Worm (Caenorhabditis elegans) whole organism, midembryonic: Measurements from ENCODE around the gene T13A10.64.

Experiments
- T22C8.4 ChIP-seq: fragments of 200-800 bp; sonication (Bioruptor generic); IDR thresholded peaks from 2 replicates; pipeline ENCODE4 v1.3.6; 2022; ENCODE audit warnings: missing genetic modification characterization, missing compliant biosample characterization
- cog-1 ChIP-seq: sonication (generic microtip); optimal IDR thresholded peaks from 2 replicates; lab custom pipeline; 2016; ENCODE audit warnings: missing genetic modification characterization, missing compliant biosample characterization
- flt-1 ChIP-seq: fragments of 200-800 bp; sonication (Bioruptor generic); IDR thresholded peaks from 2 replicates; pipeline ENCODE4 v1.3.6; 2022; ENCODE audit warnings: missing genetic modification characterization, missing compliant biosample characterization
- klf-2 ChIP-seq: fragments of 200-800 bp; sonication (Bioruptor generic); conservative IDR thresholded peaks from 2 replicates; pipeline ENCODE4 v1.3.6; 2022; ENCODE audit warnings: missing genetic modification reagents, missing genetic modification characterization, missing compliant biosample characterization
- med-1 ChIP-seq: sonication (generic microtip); optimal IDR thresholded peaks from 2 replicates; lab custom pipeline; 2017; ENCODE audit warnings: missing genetic modification characterization, mild to moderate bottlenecking, missing compliant biosample characterization, antibody characterized with exemption, missing genetic modification reagents; ENCODE audit not compliant: insufficient read depth
- ref-1 ChIP-seq: fragments of 200-800 bp; sonication (Bioruptor generic); conservative IDR thresholded peaks from 2 replicates; pipeline ENCODE4 v1.3.6; 2022; ENCODE audit warnings: missing genetic modification reagents, missing genetic modification characterization, missing compliant biosample characterization
- tab-1 ChIP-seq: fragments of 200-800 bp; sonication (Bioruptor generic); IDR thresholded peaks from 2 replicates; pipeline ENCODE4 v1.3.6; 2022; ENCODE audit warnings: missing genetic modification characterization, missing compliant biosample characterization
- ztf-23 ChIP-seq: fragments of 200-800 bp; sonication (Bioruptor generic); IDR thresholded peaks from 2 replicates; pipeline ENCODE4 v1.3.6; 2022; ENCODE audit warnings: missing genetic modification reagents, missing genetic modification characterization, missing compliant biosample characterization
- ztf-29 ChIP-seq: fragments of 200-800 bp; sonication (Bioruptor generic); IDR thresholded peaks from 2 replicates; pipeline ENCODE4 v1.3.6; 2022; ENCODE audit warnings: missing genetic modification reagents, missing genetic modification characterization, missing compliant biosample characterization

Gene T13A10.64

ce11 chrIV:6294081-6294480 is 39.3 kb downstream of the T13A10.64 start, which contains the start of gene hil-2:
TSS of gene hil-2 (plus strand) at chrIV:6294240.
- TF ChIP-seq ref-1 (GFP tag; lab: Robert Waterston, UW) (no peak), flt-1 (GFP tag; lab: Robert Waterston, UW) (peak; percentile 75; the same call in 1 of the 2 replicates)

DNA sequence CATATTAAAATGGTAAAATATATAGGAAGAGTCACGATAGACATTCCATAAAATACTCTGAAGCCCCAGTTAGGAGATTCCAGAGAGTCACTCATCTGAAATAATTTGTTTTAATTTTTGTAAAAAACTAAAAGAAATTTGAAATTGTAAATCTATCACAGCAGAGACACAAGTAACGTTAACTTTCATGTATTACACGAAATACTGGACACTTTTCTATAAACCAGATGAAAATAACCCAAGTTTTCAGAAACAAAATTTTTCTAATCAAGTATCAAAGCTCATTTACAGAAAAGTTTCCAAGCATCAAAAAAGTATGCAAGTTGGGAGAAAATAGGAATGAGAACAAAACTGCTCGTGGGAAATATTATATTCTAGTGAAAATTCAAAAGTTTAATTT is 43.5 kb downstream of the T13A10.64 start, which contains the start of gene srv-27:
TSS of gene srv-27 (minus strand) at position 101 of the 400 bp plus-strand sequence.
- TF ChIP-seq med-1 (GFP tag; lab: Kevin White, UChicago) (no peak), flt-1 (GFP tag; lab: Robert Waterston, UW) (no peak), cog-1 (no peak), klf-2 (no peak), ztf-23 (GFP tag; lab: Robert Waterston, UW) (no peak), tab-1 (GFP tag; lab: Robert Waterston, UW) (no peak), T22C8.4 (no peak), ref-1 (GFP tag; lab: Robert Waterston, UW) (no peak), ztf-29 (GFP tag; lab: Robert Waterston, UW) (no peak)

DNA sequence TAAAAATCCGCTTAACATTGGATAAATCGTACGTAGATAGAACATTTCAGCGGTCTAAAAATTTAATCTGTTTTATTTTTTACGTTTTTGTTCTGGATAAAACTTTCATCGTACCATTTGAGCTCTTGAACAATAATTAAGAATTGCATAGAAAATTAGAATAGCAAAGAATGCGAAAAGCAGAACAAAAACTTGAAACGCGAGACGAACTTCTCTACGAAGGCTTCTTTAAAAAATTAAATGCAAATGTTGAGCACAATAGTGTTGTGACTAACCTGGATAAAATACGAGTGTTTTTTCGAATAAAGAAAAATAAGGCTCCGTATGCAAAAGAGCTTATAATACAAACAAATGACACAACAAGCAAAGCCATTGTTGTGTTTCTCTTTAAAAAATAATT is 44.8 kb downstream of the T13A10.64 start:
- TF ChIP-seq med-1 (GFP tag; lab: Kevin White, UChicago), result no peak
- no peak for TF ChIP-seq klf-2
- TF ChIP-seq T22C8.4, result no peak
- TF ChIP-seq flt-1 (GFP tag; lab: Robert Waterston, UW), result no peak
- TF ChIP-seq tab-1 (GFP tag; lab: Robert Waterston, UW), result no peak
- TF ChIP-seq ztf-23 (GFP tag; lab: Robert Waterston, UW), result no peak
- TF ChIP-seq ref-1 (GFP tag; lab: Robert Waterston, UW), result no peak
- no peak for TF ChIP-seq ztf-29 (GFP tag; lab: Robert Waterston, UW)
- no peak for TF ChIP-seq cog-1

DNA sequence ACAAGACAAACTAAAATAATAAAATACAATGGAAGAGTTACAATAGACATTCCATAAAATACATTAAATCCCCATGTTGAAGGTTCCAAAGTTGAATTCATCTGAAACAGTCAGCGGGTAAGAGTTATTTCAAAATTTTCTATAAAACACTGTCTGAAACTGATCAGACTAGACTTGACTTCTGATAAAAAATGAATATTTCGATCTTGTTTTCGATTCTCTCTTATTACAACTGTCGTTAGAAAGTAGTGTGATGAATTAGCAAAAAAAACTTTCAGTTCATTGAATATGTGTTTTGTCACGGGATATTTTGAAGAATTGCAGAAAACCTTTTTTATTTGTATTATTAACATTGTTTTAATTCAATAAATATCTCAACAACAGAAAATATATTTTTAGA is 47.0 kb downstream of the T13A10.64 start, which contains the start of gene srv-26:
TSS of gene srv-26 (minus strand) at position 101 of the 400 bp plus-strand sequence.
- no peak for TF ChIP-seq ztf-23 (GFP tag; lab: Robert Waterston, UW)
- no peak for TF ChIP-seq med-1 (GFP tag; lab: Kevin White, UChicago)
- TF ChIP-seq klf-2, result no peak
- TF ChIP-seq tab-1 (GFP tag; lab: Robert Waterston, UW), result no peak
- TF ChIP-seq flt-1 (GFP tag; lab: Robert Waterston, UW), result no peak
- no peak for TF ChIP-seq cog-1
- no peak for TF ChIP-seq ref-1 (GFP tag; lab: Robert Waterston, UW)
- no peak for TF ChIP-seq T22C8.4
- TF ChIP-seq ztf-29 (GFP tag; lab: Robert Waterston, UW), result no peak

ce11 chrIV:6303642-6304041 is 48.9 kb downstream of the T13A10.64 start, which contains the start of gene srv-25:
TSS of gene srv-25 (minus strand) at chrIV:6303742.
- TF ChIP-seq ztf-23 (GFP tag; lab: Robert Waterston, UW), result no peak
- TF ChIP-seq med-1 (GFP tag; lab: Kevin White, UChicago), result no peak
- TF ChIP-seq T22C8.4, result no peak
- no peak for TF ChIP-seq flt-1 (GFP tag; lab: Robert Waterston, UW)
- no peak for TF ChIP-seq ref-1 (GFP tag; lab: Robert Waterston, UW)
- no peak for TF ChIP-seq klf-2
- no peak for TF ChIP-seq ztf-29 (GFP tag; lab: Robert Waterston, UW)
- TF ChIP-seq cog-1, result no peak
- no peak for TF ChIP-seq tab-1 (GFP tag; lab: Robert Waterston, UW)
